Fruit fly (Drosophila melanogaster): ENCODE measurements around the gene klar.

klar gene

dm6 chr3L:539383-540088 lies 878 bp downstream of the klar start:
- TF ChIP-seq noc (tag; optimal IDR thresholded peaks at IDR 0.05) = no peak

- TF ChIP-seq noc (tag; optimal IDR thresholded peaks at IDR 0.05) = no peak
These were observed 4.3 kb downstream of the klar start for dm6 chr3L:536104-536503.

dm6 chr3L:533807-534206 lies 6.6 kb downstream of the klar start:
- no peak for TF ChIP-seq noc (tag; optimal IDR thresholded peaks at IDR 0.05)

dm6 chr3L:531280-531853 lies 9.0 kb downstream of the klar start:
- no peak for TF ChIP-seq noc (tag; optimal IDR thresholded peaks at IDR 0.05)

dm6 chr3L:530813-531212 lies 9.6 kb downstream of the klar start:
- no peak for TF ChIP-seq noc (tag; optimal IDR thresholded peaks at IDR 0.05)

- no peak for TF ChIP-seq noc (tag; optimal IDR thresholded peaks at IDR 0.05)
These were observed 12.4 kb downstream of the klar start, which contains the start of gene CG34269 for dm6 chr3L:528037-528436. Gene CG34269 (plus strand): TSS chr3L:528337.

- TF ChIP-seq noc (tag; optimal IDR thresholded peaks at IDR 0.05) = no peak
These were observed 16.2 kb downstream of the klar start for dm6 chr3L:524246-524645.

- no peak for TF ChIP-seq noc (tag; optimal IDR thresholded peaks at IDR 0.05)
These were observed 19.8 kb downstream of the klar start for dm6 chr3L:520465-521216.

dm6 chr3L:516948-517599 lies 23.3 kb downstream of the klar start:
- no peak for TF ChIP-seq noc (tag; optimal IDR thresholded peaks at IDR 0.05)

dm6 chr3L:516544-516943 lies 23.9 kb downstream of the klar start:
- TF ChIP-seq noc (tag; optimal IDR thresholded peaks at IDR 0.05) = no peak

- no peak for TF ChIP-seq noc (tag; optimal IDR thresholded peaks at IDR 0.05)
These were observed 24.8 kb downstream of the klar start for dm6 chr3L:515614-516013.

- TF ChIP-seq noc (tag; optimal IDR thresholded peaks at IDR 0.05) = no peak
These were observed 26.8 kb downstream of the klar start for dm6 chr3L:513656-514055.

dm6 chr3L:511755-512209 lies 28.6 kb downstream of the klar start:
- TF ChIP-seq noc (tag; optimal IDR thresholded peaks at IDR 0.05) = peak; percentile 71

- no peak for TF ChIP-seq noc (tag; optimal IDR thresholded peaks at IDR 0.05)
These were observed 29.6 kb downstream of the klar start for dm6 chr3L:510823-511227.

- no peak for TF ChIP-seq noc (tag; optimal IDR thresholded peaks at IDR 0.05)
These were observed 32.7 kb downstream of the klar start for dm6 chr3L:507576-508322.
